Fruit fly (Drosophila melanogaster) whole organism, wandering third instar larva: Measurements from ENCODE around the gene SecS.
A peak's percentile ranks its signal among the peaks of the same experiment; 100 is the strongest.

Source experiments
- Abd-B ChIP-seq: fragments of >200 bp; optimal IDR thresholded peaks from 2 replicates; lab custom pipeline; 2017; ENCODE audit warnings: missing biosample characterization, missing genetic modification characterization
- CG32264 ChIP-seq: fragments of 200-800 bp; sonication (Bioruptor generic); optimal IDR thresholded peaks from 2 replicates; lab custom pipeline; 2016; ENCODE audit warnings: missing biosample characterization, missing genetic modification characterization
- CG9705 ChIP-seq: fragments of 200-800 bp; sonication (Bioruptor generic); optimal IDR thresholded peaks from 2 replicates; lab custom pipeline; 2018; ENCODE audit warnings: missing biosample characterization, mild to moderate bottlenecking, missing genetic modification characterization
- CrebA ChIP-seq: fragments of 200-800 bp; sonication (Bioruptor generic); optimal IDR thresholded peaks from 2 replicates; lab custom pipeline; 2016; ENCODE audit warnings: missing biosample characterization, mild to moderate bottlenecking, missing genetic modification characterization, borderline replicate concordance
- Dfd ChIP-seq: fragments of >200 bp; optimal IDR thresholded peaks from 2 replicates; lab custom pipeline; 2017; ENCODE audit warnings: missing biosample characterization, missing genetic modification characterization
- Dif ChIP-seq: fragments of 200-275, 200-300 bp; sonication (Bioruptor generic); optimal IDR thresholded peaks from 2 replicates; lab custom pipeline; 2018; ENCODE audit warnings: missing biosample characterization, missing genetic modification characterization; ENCODE audit not compliant: partially characterized antibody
- GATAd ChIP-seq: sonication (Bioruptor generic); optimal IDR thresholded peaks from 2 replicates; lab custom pipeline; 2016; ENCODE audit warnings: missing biosample characterization, missing genetic modification characterization
- HLH106 ChIP-seq: fragments of 200-800 bp; optimal IDR thresholded peaks from 3 replicates; lab custom pipeline; 2019; ENCODE audit warnings: missing biosample characterization, mild to moderate bottlenecking, missing genetic modification characterization, moderate library complexity
- Hnf4 ChIP-seq: fragments of 200-800 bp; sonication (Bioruptor generic); optimal IDR thresholded peaks from 2 replicates; lab custom pipeline; 2016; ENCODE audit warnings: missing biosample characterization, mild to moderate bottlenecking, missing genetic modification characterization
- Hr78 ChIP-seq: fragments of >200 bp; optimal IDR thresholded peaks from 2 replicates; lab custom pipeline; 2017; ENCODE audit warnings: missing biosample characterization, missing genetic modification characterization
- Hr83 ChIP-seq: fragments of 200-300 bp; sonication (Bioruptor generic); optimal IDR thresholded peaks from 2 replicates; lab custom pipeline; 2016; ENCODE audit warnings: missing biosample characterization, mild to moderate bottlenecking, missing genetic modification characterization, moderate library complexity; ENCODE audit not compliant: poor library complexity, severe bottlenecking
- Jra ChIP-seq: sonication (Bioruptor generic); optimal IDR thresholded peaks from 2 replicates; lab custom pipeline; 2016; ENCODE audit warnings: missing biosample characterization, missing genetic modification characterization
- Mio ChIP-seq: sonication (Bioruptor generic); optimal IDR thresholded peaks from 2 replicates; lab custom pipeline; 2016; ENCODE audit warnings: missing biosample characterization, missing genetic modification characterization
- Myc ChIP-seq: fragments of >200 bp; optimal IDR thresholded peaks from 2 replicates; lab custom pipeline; 2017
- N ChIP-seq: fragments of >200 bp; optimal IDR thresholded peaks from 2 replicates; lab custom pipeline; 2018; ENCODE audit warnings: missing biosample characterization, missing external identifiers, missing genetic modification characterization
- OdsH ChIP-seq: fragments of 200-800 bp; sonication (Bioruptor generic); optimal IDR thresholded peaks from 2 replicates; lab custom pipeline; 2016; ENCODE audit warnings: missing biosample characterization, mild to moderate bottlenecking, missing genetic modification characterization
- Rel ChIP-seq, 2 experiments: fragments of 200-800 bp; sonication (Bioruptor generic) in 1 of 2; optimal IDR thresholded peaks; 2 replicates in 1 of 2; 3 replicates in 1 of 2; lab custom pipeline; 2016 to 2019; ENCODE audit warnings: mild to moderate bottlenecking in 2 of 2, missing biosample characterization in 2 of 2, missing genetic modification characterization in 2 of 2, moderate library complexity in 1 of 2
- Sp1 ChIP-seq: fragments of 200-800 bp; sonication (Bioruptor generic); optimal IDR thresholded peaks from 3 replicates; lab custom pipeline; 2019; ENCODE audit warnings: missing biosample characterization, mild to moderate bottlenecking, missing genetic modification characterization, moderate library complexity
- Vsx2 ChIP-seq: fragments of 200-300, 225-300 bp; sonication (Bioruptor generic); optimal IDR thresholded peaks from 2 replicates; lab custom pipeline; 2018; ENCODE audit warnings: missing biosample characterization, missing genetic modification characterization; ENCODE audit not compliant: partially characterized antibody
- br ChIP-seq: fragments of 200-800 bp; sonication (Bioruptor generic); optimal IDR thresholded peaks from 2 replicates; lab custom pipeline; 2016; ENCODE audit warnings: missing biosample characterization, missing genetic modification characterization
- brk ChIP-seq: fragments of 200-800 bp; sonication (Bioruptor generic); optimal IDR thresholded peaks from 2 replicates; lab custom pipeline; 2016; ENCODE audit warnings: missing biosample characterization, mild to moderate bottlenecking, missing genetic modification characterization
- dl ChIP-seq, 2 experiments: fragments of 175-275, 200-275 bp in 1 of 2; fragments of 200-275 bp in 1 of 2; sonication (Bioruptor generic); optimal IDR thresholded peaks; lab custom pipeline; 2018; ENCODE audit warnings: mild to moderate bottlenecking in 2 of 2, missing biosample characterization in 2 of 2, missing genetic modification characterization in 2 of 2, moderate library complexity in 2 of 2; ENCODE audit not compliant: partially characterized antibody in 2 of 2, insufficient read depth in 1 of 2
- dmrt93B ChIP-seq: fragments of 200-800 bp; sonication (Bioruptor generic); optimal IDR thresholded peaks from 2 replicates; lab custom pipeline; 2018; ENCODE audit warnings: missing biosample characterization, mild to moderate bottlenecking, missing genetic modification characterization
- dsf ChIP-seq: sonication (Bioruptor generic); optimal IDR thresholded peaks from 2 replicates; lab custom pipeline; 2016; ENCODE audit warnings: missing biosample characterization, missing genetic modification characterization, borderline replicate concordance
- ey ChIP-seq: fragments of 200-800 bp; sonication (Bioruptor generic); optimal IDR thresholded peaks from 2 replicates; lab custom pipeline; 2016; ENCODE audit warnings: missing biosample characterization, missing genetic modification characterization
- foxo ChIP-seq, 2 experiments: fragments of 200-800 bp; sonication (Bioruptor generic); optimal IDR thresholded peaks; 2 replicates in 1 of 2; 3 replicates in 1 of 2; lab custom pipeline; 2016 to 2017; ENCODE audit warnings: missing biosample characterization in 2 of 2, missing genetic modification characterization in 2 of 2
- fru ChIP-seq: fragments of 200-800 bp; sonication (Bioruptor generic); optimal IDR thresholded peaks from 3 replicates; lab custom pipeline; 2016; ENCODE audit warnings: missing biosample characterization, mild to moderate bottlenecking, missing genetic modification characterization
- h ChIP-seq: fragments of 200-800 bp; sonication (Bioruptor generic); optimal IDR thresholded peaks from 3 replicates; lab custom pipeline; 2016; ENCODE audit warnings: missing biosample characterization, mild to moderate bottlenecking, missing genetic modification characterization
- jim ChIP-seq: fragments of 175-275, 200-325 bp; sonication (Bioruptor generic); optimal IDR thresholded peaks from 2 replicates; lab custom pipeline; 2016; ENCODE audit warnings: missing biosample characterization, mild to moderate bottlenecking, missing genetic modification characterization
- lola ChIP-seq: fragments of >200 bp; optimal IDR thresholded peaks from 2 replicates; lab custom pipeline; 2017; ENCODE audit warnings: missing biosample characterization, missing genetic modification characterization
- pan ChIP-seq: fragments of >200 bp; optimal IDR thresholded peaks from 2 replicates; lab custom pipeline; 2017
- psq ChIP-seq: fragments of 200-800 bp; sonication (Bioruptor generic); optimal IDR thresholded peaks from 3 replicates; lab custom pipeline; 2017; ENCODE audit warnings: missing biosample characterization, mild to moderate bottlenecking, missing genetic modification characterization, moderate library complexity
- rgr ChIP-seq: fragments of 200-800 bp; sonication (Bioruptor generic); optimal IDR thresholded peaks from 3 replicates; lab custom pipeline; 2016; ENCODE audit warnings: missing biosample characterization, mild to moderate bottlenecking, missing genetic modification characterization
- sage ChIP-seq: fragments of 200-800 bp; sonication (Bioruptor generic); optimal IDR thresholded peaks from 2 replicates; lab custom pipeline; 2016; ENCODE audit warnings: missing biosample characterization, mild to moderate bottlenecking, missing genetic modification characterization
- sv ChIP-seq: fragments of 200-800 bp; sonication (Bioruptor generic); optimal IDR thresholded peaks from 3 replicates; lab custom pipeline; 2016; ENCODE audit warnings: missing biosample characterization, missing genetic modification characterization
- tai ChIP-seq: sonication (Bioruptor generic); optimal IDR thresholded peaks from 2 replicates; lab custom pipeline; 2016; ENCODE audit warnings: missing biosample characterization, missing genetic modification characterization
- usp ChIP-seq: fragments of >200 bp; optimal IDR thresholded peaks from 2 replicates; lab custom pipeline; 2017; ENCODE audit warnings: missing biosample characterization, missing genetic modification characterization
- woc ChIP-seq: sonication (Bioruptor generic); optimal IDR thresholded peaks from 2 replicates; lab custom pipeline; 2016; ENCODE audit warnings: missing biosample characterization, mild to moderate bottlenecking, missing genetic modification characterization

The SecS gene

DNA sequence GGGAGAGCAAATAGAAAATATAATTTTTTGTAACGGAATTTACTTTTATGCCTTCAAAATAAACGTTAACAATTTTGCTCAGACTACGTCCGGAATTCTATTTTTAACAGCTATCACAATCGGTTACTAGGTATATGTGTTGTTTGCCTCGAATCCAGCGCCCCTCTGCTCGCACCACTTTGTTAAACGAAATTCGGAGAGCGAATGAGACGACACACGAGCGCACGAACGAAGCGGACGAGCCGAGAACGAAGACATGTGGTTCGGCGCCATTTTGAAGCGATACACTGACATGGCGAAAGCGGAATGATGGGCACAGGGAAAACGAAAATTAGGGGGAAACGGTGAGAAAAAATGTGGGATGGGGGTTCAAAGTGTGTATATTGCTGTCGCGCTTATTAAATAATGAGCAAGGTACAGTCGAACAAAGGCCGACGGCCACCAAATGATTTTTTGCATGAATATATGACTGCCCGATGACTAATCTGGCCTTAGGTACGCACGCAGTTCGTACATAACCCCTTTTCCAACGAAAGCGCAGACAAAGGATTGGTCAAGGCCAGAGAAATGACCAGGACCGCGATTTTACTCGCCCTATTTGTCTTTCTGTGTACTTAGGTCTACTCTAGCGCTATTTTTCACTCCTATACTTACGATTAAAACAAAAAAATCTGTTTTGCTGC lies 731 bp upstream of the SecS start:
- TF ChIP-seq psq (GFP tag; lab: Kevin White, UChicago) (peak; percentile 96), Hr83 (peak; percentile 71), CG32264 (GFP tag; lab: Kevin White, UChicago) (peak; percentile 50), dmrt93B (GFP tag; lab: Kevin White, UChicago) (no peak), ey (GFP tag; lab: Kevin White, UChicago) (no peak), CG9705 (GFP tag; lab: Kevin White, UChicago) (no peak), Sp1 (GFP tag; lab: Kevin White, UChicago) (peak; percentile 35), jim (GFP tag; lab: Kevin White, UChicago) (no peak), Jra (GFP tag; lab: Kevin White, UChicago) (no peak), CrebA (GFP tag; lab: Kevin White, UChicago) (no peak), fru (GFP tag; lab: Kevin White, UChicago) (peak; percentile 1), rgr (GFP tag; lab: Kevin White, UChicago) (peak; percentile 52), br (GFP tag; lab: Kevin White, UChicago) (peak; percentile 28), dl (GFP tag; optimal IDR thresholded peaks at IDR 0.05; lab: Kevin White, UChicago; ENCODE audit: insufficient read depth in 1 of 2, partially characterized antibody in 2 of 2) (peak; percentile 8 to 39), foxo (GFP tag; optimal IDR thresholded peaks at IDR 0.05; lab: Kevin White, UChicago) (peak; percentile 10 to 71), Hnf4 (GFP tag; lab: Kevin White, UChicago) (peak; percentile 76), N (GFP tag; lab: Kevin White, UChicago) (no peak), GATAd (GFP tag; lab: Kevin White, UChicago) (no peak), brk (GFP tag; lab: Kevin White, UChicago) (peak; percentile 75), Rel (GFP tag; optimal IDR thresholded peaks at IDR 0.05; lab: Kevin White, UChicago) (no peak), Rel (tag; optimal IDR thresholded peaks at IDR 0.05; lab: Kevin White, UChicago) (peak; percentile 64), Dif (GFP tag; lab: Kevin White, UChicago) (peak; percentile 64), Dfd (no peak), h (peak; percentile 65), pan (lab: Kevin White, UChicago) (no peak), Myc (lab: Kevin White, UChicago) (peak; percentile 22)
- TF ChIP-seq, all 38 proteins: peak for 15

- TF ChIP-seq h (peak; percentile 56), CrebA (GFP tag; lab: Kevin White, UChicago) (no peak), lola (GFP tag; lab: Kevin White, UChicago) (no peak), sv (GFP tag; lab: Kevin White, UChicago) (peak; percentile 29), dmrt93B (GFP tag; lab: Kevin White, UChicago) (no peak), br (GFP tag; lab: Kevin White, UChicago) (no peak), Jra (GFP tag; lab: Kevin White, UChicago) (no peak), Hnf4 (GFP tag; lab: Kevin White, UChicago) (no peak), brk (GFP tag; lab: Kevin White, UChicago) (no peak), Mio (GFP tag; lab: Kevin White, UChicago) (no peak), dl (GFP tag; optimal IDR thresholded peaks at IDR 0.05; lab: Kevin White, UChicago; ENCODE audit: insufficient read depth in 1 of 2, partially characterized antibody in 2 of 2) (no peak), jim (GFP tag; lab: Kevin White, UChicago) (no peak), N (GFP tag; lab: Kevin White, UChicago) (peak; percentile 94), tai (GFP tag; lab: Kevin White, UChicago) (no peak), fru (GFP tag; lab: Kevin White, UChicago) (peak; percentile 100), Dif (GFP tag; lab: Kevin White, UChicago) (no peak), HLH106 (tag; lab: Kevin White, UChicago) (peak; percentile 64), pan (lab: Kevin White, UChicago) (no peak), rgr (GFP tag; lab: Kevin White, UChicago) (no peak), usp (GFP tag; lab: Kevin White, UChicago) (no peak), CG9705 (GFP tag; lab: Kevin White, UChicago) (peak; percentile 53), sage (no peak), Dfd (no peak), ey (GFP tag; lab: Kevin White, UChicago) (peak; percentile 33), Abd-B (GFP tag; lab: Kevin White, UChicago) (no peak), woc (GFP tag; lab: Kevin White, UChicago) (peak; percentile 42), GATAd (GFP tag; lab: Kevin White, UChicago) (no peak), Myc (lab: Kevin White, UChicago) (no peak), Sp1 (GFP tag; lab: Kevin White, UChicago) (peak; percentile 54), Hr78 (GFP tag; lab: Kevin White, UChicago) (peak; percentile 55), foxo (GFP tag; optimal IDR thresholded peaks at IDR 0.05; lab: Kevin White, UChicago) (peak in 1 of 2 experiments; percentile 62), OdsH (peak; percentile 23), Rel (GFP tag; optimal IDR thresholded peaks at IDR 0.05; lab: Kevin White, UChicago) (no peak), Rel (tag; optimal IDR thresholded peaks at IDR 0.05; lab: Kevin White, UChicago) (peak; percentile 45), Vsx2 (GFP tag; lab: Kevin White, UChicago) (no peak), psq (GFP tag; lab: Kevin White, UChicago) (peak; percentile 48), Hr83 (no peak), dsf (GFP tag; lab: Kevin White, UChicago) (no peak), CG32264 (GFP tag; lab: Kevin White, UChicago) (peak; percentile 17)
Observed at dm6 chr3R:5606477-5606876, 5.2 kb downstream of the SecS start, which contains the start of gene asl. TSS of gene asl (minus strand) at chr3R:5606543.
